Fruit fly (Drosophila melanogaster) whole organism, prepupa: Measurements from ENCODE around the gene CG31445.

Experiments used
- Blimp-1 ChIP-seq: fragments of 200-800 bp; sonication (Bioruptor generic); optimal IDR thresholded peaks from 3 replicates; lab custom pipeline; 2017; ENCODE audit warnings: missing biosample characterization, missing genetic modification characterization, mild to moderate bottlenecking, moderate library complexity, missing genetic modification reagents
- CG10631 ChIP-seq: fragments of 200-800 bp; sonication (Bioruptor generic); optimal IDR thresholded peaks from 2 replicates; lab custom pipeline; 2016; ENCODE audit warnings: missing biosample characterization, missing genetic modification characterization
- CG10669 ChIP-seq: fragments of 200-800 bp; sonication (Bioruptor generic); optimal IDR thresholded peaks from 3 replicates; lab custom pipeline; 2018; ENCODE audit warnings: missing biosample characterization, mild to moderate bottlenecking, missing genetic modification characterization, moderate library complexity
- CG11294 ChIP-seq: fragments of 200-800 bp; sonication (Bioruptor generic); IDR thresholded peaks from 2 replicates; pipeline ENCODE4 v1.3.6; 2022; ENCODE audit warnings: missing biosample characterization, missing genetic modification characterization
- CG11762 ChIP-seq: fragments of 200-800 bp; sonication (Bioruptor generic); optimal IDR thresholded peaks from 3 replicates; lab custom pipeline; 2016; ENCODE audit warnings: missing biosample characterization, missing genetic modification characterization; ENCODE audit not compliant: insufficient read depth
- CG11902 ChIP-seq: fragments of 200-800 bp; sonication (Bioruptor generic); optimal IDR thresholded peaks from 3 replicates; lab custom pipeline; 2016; ENCODE audit warnings: missing biosample characterization, missing genetic modification characterization
- CG15336 ChIP-seq: fragments of 200-800 bp; sonication (Bioruptor generic); IDR thresholded peaks from 2 replicates; pipeline ENCODE4 v1.3.6; 2022; ENCODE audit warnings: missing biosample characterization, missing genetic modification characterization
- CG1621 ChIP-seq: fragments of 200-800 bp; sonication (Bioruptor generic); optimal IDR thresholded peaks from 3 replicates; lab custom pipeline; 2018; ENCODE audit warnings: missing biosample characterization, mild to moderate bottlenecking, missing genetic modification characterization
- CG16779 ChIP-seq: fragments of 200-800 bp; sonication (Bioruptor generic); optimal IDR thresholded peaks from 3 replicates; lab custom pipeline; 2017; ENCODE audit warnings: missing biosample characterization, mild to moderate bottlenecking, missing genetic modification characterization
- CG3032 ChIP-seq: fragments of 200-800 bp; optimal IDR thresholded peaks from 2 replicates; lab custom pipeline; 2019; ENCODE audit warnings: missing biosample characterization, mild to moderate bottlenecking, missing genetic modification characterization, moderate library complexity
- CG31627 ChIP-seq: fragments of 200-800 bp; sonication (Bioruptor generic); optimal IDR thresholded peaks from 3 replicates; lab custom pipeline; 2016; ENCODE audit warnings: missing biosample characterization, missing genetic modification characterization
- CG34406 ChIP-seq: fragments of 200-800 bp; sonication (Bioruptor generic); optimal IDR thresholded peaks from 3 replicates; lab custom pipeline; 2016; ENCODE audit warnings: missing biosample characterization, missing genetic modification characterization
- CG3919 ChIP-seq: fragments of 200-800 bp; sonication (Bioruptor generic); optimal IDR thresholded peaks from 3 replicates; lab custom pipeline; 2016; ENCODE audit warnings: missing biosample characterization, missing genetic modification characterization
- CG4318 ChIP-seq: fragments of 200-800 bp; sonication (Bioruptor generic); optimal IDR thresholded peaks from 3 replicates; lab custom pipeline; 2017; ENCODE audit warnings: missing biosample characterization, mild to moderate bottlenecking, missing genetic modification characterization
- CG6163 ChIP-seq: fragments of 200-800 bp; sonication (Bioruptor generic); IDR thresholded peaks from 3 replicates; pipeline ENCODE4 v1.3.6; 2022; ENCODE audit warnings: missing biosample characterization, missing genetic modification characterization
- CG6276 ChIP-seq: fragments of 200-800 bp; sonication (Bioruptor generic); optimal IDR thresholded peaks from 2 replicates; lab custom pipeline; 2017; ENCODE audit warnings: missing biosample characterization, mild to moderate bottlenecking, missing genetic modification characterization
- CG6792 ChIP-seq: fragments of 200-800 bp; sonication (Bioruptor generic); optimal IDR thresholded peaks from 3 replicates; lab custom pipeline; 2016; ENCODE audit warnings: missing biosample characterization, missing genetic modification characterization
- CG6808 ChIP-seq: fragments of 200-800 bp; sonication (Bioruptor generic); optimal IDR thresholded peaks from 3 replicates; lab custom pipeline; 2017; ENCODE audit warnings: missing biosample characterization, missing genetic modification characterization, mild to moderate bottlenecking, moderate library complexity, missing genetic modification reagents
- CG6854 ChIP-seq: fragments of 200-800 bp; sonication (Bioruptor generic); optimal IDR thresholded peaks from 2 replicates; lab custom pipeline; 2017; ENCODE audit warnings: missing biosample characterization, mild to moderate bottlenecking, missing genetic modification characterization
- CG7368 ChIP-seq: fragments of 200-800 bp; sonication (Bioruptor generic); optimal IDR thresholded peaks from 3 replicates; lab custom pipeline; 2016; ENCODE audit warnings: missing biosample characterization, missing genetic modification characterization
- CG8319 ChIP-seq: fragments of 200-800 bp; sonication (Bioruptor generic); optimal IDR thresholded peaks from 3 replicates; lab custom pipeline; 2016; ENCODE audit warnings: missing biosample characterization, missing genetic modification characterization
- CG8632 ChIP-seq: fragments of 200-800 bp; sonication (Bioruptor generic); optimal IDR thresholded peaks from 3 replicates; lab custom pipeline; 2016; ENCODE audit warnings: missing biosample characterization, missing genetic modification characterization
- Eip75B ChIP-seq: fragments of 200-800 bp; sonication (Bioruptor generic); optimal IDR thresholded peaks from 3 replicates; lab custom pipeline; 2016; ENCODE audit warnings: missing biosample characterization, missing genetic modification characterization
- Ets21C ChIP-seq: fragments of 200-800 bp; sonication (Bioruptor generic); optimal IDR thresholded peaks from 3 replicates; lab custom pipeline; 2016; ENCODE audit warnings: missing biosample characterization, missing genetic modification characterization
- Gug ChIP-seq: fragments of 200-800 bp; sonication (Bioruptor generic); IDR thresholded peaks from 2 replicates; pipeline ENCODE4 v1.3.6; 2022; ENCODE audit warnings: missing biosample characterization, missing genetic modification characterization
- Hr38 ChIP-seq: sonication (Bioruptor generic); optimal IDR thresholded peaks from 2 replicates; lab custom pipeline; 2016; ENCODE audit warnings: missing biosample characterization, missing genetic modification characterization
- Hr39 ChIP-seq: fragments of 200-800 bp; sonication (Bioruptor generic); optimal IDR thresholded peaks from 2 replicates; lab custom pipeline; 2016; ENCODE audit warnings: missing biosample characterization, missing genetic modification characterization
- Hr4 ChIP-seq: fragments of 200-800 bp; sonication (Bioruptor generic); optimal IDR thresholded peaks from 3 replicates; lab custom pipeline; 2016; ENCODE audit warnings: missing biosample characterization, missing genetic modification characterization
- Lpt ChIP-seq: fragments of 200-800 bp; sonication (Bioruptor generic); optimal IDR thresholded peaks from 3 replicates; lab custom pipeline; 2016; ENCODE audit warnings: missing biosample characterization, missing genetic modification characterization
- Met ChIP-seq: fragments of 200-800 bp; sonication (Bioruptor generic); optimal IDR thresholded peaks from 3 replicates; lab custom pipeline; 2016; ENCODE audit warnings: missing biosample characterization, missing genetic modification characterization
- OdsH ChIP-seq: fragments of 200-800 bp; sonication (Bioruptor generic); optimal IDR thresholded peaks from 3 replicates; lab custom pipeline; 2016; ENCODE audit warnings: missing biosample characterization, missing genetic modification characterization
- Smox ChIP-seq: fragments of 200-800 bp; sonication (Bioruptor generic); optimal IDR thresholded peaks from 3 replicates; lab custom pipeline; 2016; ENCODE audit warnings: missing biosample characterization, missing genetic modification characterization
- Sox102F ChIP-seq: fragments of 200-800 bp; sonication (Bioruptor generic); optimal IDR thresholded peaks from 2 replicates; lab custom pipeline; 2016; ENCODE audit warnings: missing biosample characterization, mild to moderate bottlenecking, missing genetic modification characterization
- Sox15 ChIP-seq: fragments of 200-800 bp; sonication (Bioruptor generic); optimal IDR thresholded peaks from 3 replicates; lab custom pipeline; 2016; ENCODE audit warnings: missing biosample characterization, missing genetic modification characterization
- achi ChIP-seq: fragments of 200-800 bp; sonication (Bioruptor generic); optimal IDR thresholded peaks from 3 replicates; lab custom pipeline; 2016; ENCODE audit warnings: missing biosample characterization, missing genetic modification characterization
- acj6 ChIP-seq: fragments of 200-800 bp; sonication (Bioruptor generic); optimal IDR thresholded peaks from 3 replicates; lab custom pipeline; 2016; ENCODE audit warnings: missing biosample characterization, missing genetic modification characterization
- dac ChIP-seq: fragments of 200-800 bp; sonication (Bioruptor generic); optimal IDR thresholded peaks from 2 replicates; lab custom pipeline; 2017; ENCODE audit warnings: missing biosample characterization, mild to moderate bottlenecking, missing genetic modification characterization
- dsx ChIP-seq: fragments of 200-800 bp; optimal IDR thresholded peaks from 3 replicates; lab custom pipeline; 2019; ENCODE audit warnings: missing biosample characterization, mild to moderate bottlenecking, missing genetic modification characterization, moderate library complexity; ENCODE audit not compliant: poor library complexity, severe bottlenecking
- eg ChIP-seq: fragments of 200-800 bp; sonication (Bioruptor generic); IDR thresholded peaks from 3 replicates; pipeline ENCODE4 v1.3.6; 2022; ENCODE audit warnings: missing biosample characterization, missing genetic modification characterization
- esn ChIP-seq: fragments of 200-800 bp; sonication (Bioruptor generic); optimal IDR thresholded peaks from 2 replicates; lab custom pipeline; 2016; ENCODE audit warnings: missing biosample characterization, mild to moderate bottlenecking, missing genetic modification characterization, moderate library complexity
- fd59A ChIP-seq: fragments of 200-800 bp; sonication (Bioruptor generic); optimal IDR thresholded peaks from 2 replicates; lab custom pipeline; 2017; ENCODE audit warnings: missing biosample characterization, mild to moderate bottlenecking, missing genetic modification characterization, missing genetic modification reagents
- fd85E ChIP-seq: fragments of 200-800 bp; sonication (Bioruptor generic); optimal IDR thresholded peaks from 3 replicates; lab custom pipeline; 2016; ENCODE audit warnings: missing biosample characterization, missing genetic modification characterization
- lz ChIP-seq: fragments of 200-800 bp; sonication (Bioruptor generic); optimal IDR thresholded peaks from 3 replicates; lab custom pipeline; 2016; ENCODE audit warnings: missing biosample characterization, missing genetic modification characterization
- ss ChIP-seq, 2 experiments: fragments of 200-800 bp; sonication (Bioruptor generic); optimal IDR thresholded peaks; 2 replicates in 1 of 2; 3 replicates in 1 of 2; lab custom pipeline; 2017 to 2018; ENCODE audit warnings: mild to moderate bottlenecking in 2 of 2, missing biosample characterization in 2 of 2, missing genetic modification characterization in 2 of 2, moderate library complexity in 1 of 2
- svp ChIP-seq: fragments of 200-800 bp; sonication (Bioruptor generic); peaks from one replicate; lab custom pipeline; 2016; ENCODE audit warnings: missing biosample characterization, missing genetic modification characterization
- topi ChIP-seq: fragments of 200-800 bp; sonication (Bioruptor generic); optimal IDR thresholded peaks from 3 replicates; lab custom pipeline; 2016; ENCODE audit warnings: missing biosample characterization, missing genetic modification characterization
- vri ChIP-seq: fragments of 200-800 bp; sonication (Bioruptor generic); optimal IDR thresholded peaks from 3 replicates; lab custom pipeline; 2016; ENCODE audit warnings: missing biosample characterization, mild to moderate bottlenecking, missing genetic modification characterization

CG31445 gene

DNA sequence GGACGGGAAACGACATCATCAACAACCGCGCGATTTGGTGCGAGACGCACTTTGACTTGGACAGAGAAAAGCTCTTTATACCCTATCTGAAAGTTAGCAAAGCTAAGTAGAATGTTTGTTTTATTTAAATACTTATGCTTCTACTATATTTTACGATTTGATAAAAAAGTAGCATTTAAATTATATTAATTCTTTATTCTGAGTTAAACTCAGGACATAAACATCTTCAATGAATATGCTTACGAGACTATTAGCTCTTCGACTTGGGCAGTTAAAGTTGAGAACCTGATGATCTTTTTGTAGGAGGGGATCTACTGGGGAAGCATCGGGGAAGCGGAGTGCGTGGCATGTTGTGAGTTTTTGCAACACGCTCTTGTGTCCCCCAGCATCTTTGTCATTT is 33.1 kb upstream of the CG31445 start (continued):
- TF ChIP-seq CG11294 (GFP tag; lab: Robert Waterston, UW) (no peak), Lpt (peak; percentile 73), CG11762 (GFP tag; lab: Kevin White, UChicago) (peak; percentile 39), achi (peak; percentile 71), Hr4 (GFP tag; lab: Kevin White, UChicago) (peak; percentile 53), Hr39 (GFP tag; lab: Kevin White, UChicago) (peak; percentile 51), CG6854 (no peak), lz (GFP tag; lab: Kevin White, UChicago) (peak; percentile 52), Blimp-1 (no peak), CG10631 (peak; percentile 86), CG7368 (GFP tag; lab: Kevin White, UChicago) (peak; percentile 48), CG34406 (GFP tag; lab: Kevin White, UChicago) (peak; percentile 65), CG31627 (GFP tag; lab: Kevin White, UChicago) (peak; percentile 49), dsx (GFP tag; lab: Kevin White, UChicago) (peak; percentile 72), CG11902 (GFP tag; lab: Kevin White, UChicago) (peak; percentile 47), CG6163 (GFP tag; lab: Robert Waterston, UW) (peak; percentile 75), CG8632 (GFP tag; lab: Kevin White, UChicago) (peak; percentile 64), fd59A (peak; percentile 74), CG3919 (GFP tag; lab: Kevin White, UChicago) (peak; percentile 71), OdsH (GFP tag; lab: Kevin White, UChicago) (peak; percentile 65), Eip75B (GFP tag; lab: Kevin White, UChicago) (peak; percentile 76), svp (GFP tag; lab: Kevin White, UChicago) (peak; percentile 90)

DNA sequence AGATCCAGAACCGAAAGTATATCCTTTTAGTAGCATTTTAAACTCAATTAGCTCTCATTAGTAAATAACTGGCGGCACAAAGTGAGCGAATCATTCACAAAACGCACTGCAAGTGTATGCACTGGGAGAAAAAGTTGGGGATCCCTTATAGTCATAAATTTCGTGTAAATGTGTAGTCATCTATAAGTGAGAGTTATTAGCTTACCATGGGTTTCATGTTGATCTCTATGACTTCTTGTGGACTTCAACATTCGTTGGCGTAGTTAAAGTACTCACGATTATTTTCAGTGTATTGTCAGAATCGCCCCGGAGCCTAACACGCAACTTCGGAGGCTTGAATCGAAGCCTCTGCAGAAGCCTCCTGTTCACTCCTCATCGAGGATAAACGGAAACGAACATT is 32.4 kb upstream of the CG31445 start:
- TF ChIP-seq vri (peak; percentile 84), Gug (GFP tag; lab: Robert Waterston, UW) (no peak), Hr38 (GFP tag; lab: Kevin White, UChicago) (no peak), CG3032 (peak; percentile 91), CG6276 (no peak), CG8632 (GFP tag; lab: Kevin White, UChicago) (peak; percentile 68), Blimp-1 (peak; percentile 52), dac (GFP tag; lab: Kevin White, UChicago) (no peak), CG8319 (GFP tag; lab: Kevin White, UChicago) (peak; percentile 64), CG6854 (peak; percentile 50), CG11294 (GFP tag; lab: Robert Waterston, UW) (no peak), CG15336 (no peak), topi (GFP tag; lab: Kevin White, UChicago) (peak; percentile 90), Sox102F (GFP tag; lab: Kevin White, UChicago) (peak; percentile 91), ss (GFP tag; optimal IDR thresholded peaks at IDR 0.05; lab: Kevin White, UChicago) (peak; percentile 88 to 94), fd59A (peak; percentile 90), CG11762 (GFP tag; lab: Kevin White, UChicago) (peak; percentile 69), CG4318 (GFP tag; lab: Kevin White, UChicago) (peak; percentile 24), CG31627 (GFP tag; lab: Kevin White, UChicago) (peak; percentile 91), Smox (GFP tag; lab: Kevin White, UChicago) (peak; percentile 89), Hr39 (GFP tag; lab: Kevin White, UChicago) (peak; percentile 90), fd85E (GFP tag; lab: Kevin White, UChicago) (no peak), CG16779 (tag; lab: Kevin White, UChicago) (peak; percentile 59), Eip75B (GFP tag; lab: Kevin White, UChicago) (peak; percentile 86), eg (GFP tag; lab: Robert Waterston, UW) (peak; percentile 32; the same call in 1 of the 3 replicates), CG6792 (peak; percentile 83), lz (GFP tag; lab: Kevin White, UChicago) (peak; percentile 86), CG11902 (GFP tag; lab: Kevin White, UChicago) (peak; percentile 61), CG10669 (GFP tag; lab: Kevin White, UChicago) (peak; percentile 86), CG6808 (GFP tag; lab: Kevin White, UChicago) (peak; percentile 84), Hr4 (GFP tag; lab: Kevin White, UChicago) (peak; percentile 49), CG10631 (peak; percentile 85), CG34406 (GFP tag; lab: Kevin White, UChicago) (peak; percentile 79), Sox15 (GFP tag; lab: Kevin White, UChicago) (peak; percentile 76), esn (GFP tag; lab: Kevin White, UChicago) (peak; percentile 91), CG7368 (GFP tag; lab: Kevin White, UChicago) (peak; percentile 69), acj6 (GFP tag; lab: Kevin White, UChicago) (peak; percentile 86), Met (GFP tag; lab: Kevin White, UChicago) (peak; percentile 92), Ets21C (GFP tag; lab: Kevin White, UChicago) (peak; percentile 81), CG1621 (peak; percentile 92), Lpt (peak; percentile 36)
